Worm (Caenorhabditis elegans) whole organism, L1 larva: ENCODE data around the gene W03G11.2.

ENCODE experiments used
- F16B12.6 ChIP-seq: fragments of 150-350 bp; optimal IDR thresholded peaks from 2 replicates; lab custom pipeline; 2014; ENCODE audit warnings: missing biosample characterization, missing genetic modification characterization
- aha-1 ChIP-seq: fragments of 150-350 bp; optimal IDR thresholded peaks from 2 replicates; lab custom pipeline; 2014; ENCODE audit warnings: missing biosample characterization, missing genetic modification characterization
- aly-2 ChIP-seq: fragments of 150-350 bp; optimal IDR thresholded peaks from 2 replicates; lab custom pipeline; 2014; ENCODE audit warnings: missing biosample characterization, missing genetic modification characterization
- ama-1 ChIP-seq: fragments of 150-350 bp; optimal IDR thresholded peaks from 2 replicates; lab custom pipeline; 2014
- ceh-63 ChIP-seq: fragments of 200-800 bp; sonication (Bioruptor generic); optimal IDR thresholded peaks from 2 replicates; lab custom pipeline; 2018; ENCODE audit warnings: mild to moderate bottlenecking, missing genetic modification characterization, missing compliant biosample characterization
- ceh-8 ChIP-seq: fragments of 200-800 bp; sonication (Bioruptor generic); optimal IDR thresholded peaks from 2 replicates; lab custom pipeline; 2018; ENCODE audit warnings: mild to moderate bottlenecking, missing genetic modification characterization, moderate library complexity, missing compliant biosample characterization
- ceh-88 ChIP-seq: fragments of 200-800 bp; sonication (Bioruptor generic); IDR thresholded peaks from 2 replicates; pipeline ENCODE4 v1.3.6; 2022; ENCODE audit warnings: missing genetic modification characterization, missing compliant biosample characterization
- ces-1 ChIP-seq: fragments of 150-350 bp; optimal IDR thresholded peaks from 2 replicates; lab custom pipeline; 2014; ENCODE audit warnings: missing biosample characterization, missing genetic modification reagents, missing genetic modification characterization
- dsc-1 ChIP-seq: sonication (generic microtip); optimal IDR thresholded peaks from 2 replicates; lab custom pipeline; 2016; ENCODE audit warnings: mild to moderate bottlenecking, missing genetic modification characterization, missing compliant biosample characterization
- efl-3 ChIP-seq: fragments of 200-800 bp; sonication (Bioruptor generic); optimal IDR thresholded peaks from 2 replicates; lab custom pipeline; 2018; ENCODE audit warnings: mild to moderate bottlenecking, missing genetic modification characterization, missing compliant biosample characterization
- elt-3 ChIP-seq, 6 experiments: fragments of 150-350 bp in 1 of 6; sonication (generic microtip); optimal IDR thresholded peaks; 2 replicates each; lab custom pipeline; 2017 to 2018; ENCODE audit warnings: missing biosample characterization in 6 of 6, missing genetic modification characterization in 6 of 6, inconsistent platforms in 1 of 6
- fkh-10 ChIP-seq: sonication (generic microtip); optimal IDR thresholded peaks from 2 replicates; lab custom pipeline; 2017; ENCODE audit warnings: missing biosample characterization, missing genetic modification reagents, missing genetic modification characterization
- fkh-4 ChIP-seq: sonication (generic microtip); optimal IDR thresholded peaks from 2 replicates; lab custom pipeline; 2016; ENCODE audit warnings: missing compliant biosample characterization, missing genetic modification characterization, borderline replicate concordance
- fkh-8 ChIP-seq: sonication (generic microtip); optimal IDR thresholded peaks from 2 replicates; lab custom pipeline; 2016; ENCODE audit warnings: mild to moderate bottlenecking, missing genetic modification characterization, missing compliant biosample characterization
- fos-1 ChIP-seq: fragments of 150-350 bp; optimal IDR thresholded peaks from 2 replicates; lab custom pipeline; 2014; ENCODE audit warnings: missing biosample characterization, missing genetic modification characterization
- hpl-2 ChIP-seq: fragments of 150-350 bp; optimal IDR thresholded peaks from 2 replicates; lab custom pipeline; 2014; ENCODE audit warnings: missing biosample characterization, missing genetic modification reagents, missing genetic modification characterization
- isw-1 ChIP-seq: fragments of 200-800 bp; sonication (Bioruptor generic); IDR thresholded peaks from 2 replicates; pipeline ENCODE4 v1.3.6; 2022; ENCODE audit warnings: missing genetic modification characterization, missing compliant biosample characterization
- lin-14 ChIP-seq: fragments of 200-800 bp; sonication (Bioruptor generic); optimal IDR thresholded peaks from 2 replicates; lab custom pipeline; 2018; ENCODE audit warnings: mild to moderate bottlenecking, missing genetic modification characterization, moderate library complexity, missing compliant biosample characterization
- lin-15B ChIP-seq: fragments of 150-350 bp; sonication (generic microtip); optimal IDR thresholded peaks from 3 replicates; lab custom pipeline; 2014; ENCODE audit warnings: missing biosample characterization, missing genetic modification characterization
- lin-35 ChIP-seq, 2 experiments: fragments of 150-350 bp; optimal IDR thresholded peaks; 2 replicates each; lab custom pipeline; 2014; ENCODE audit warnings: missing biosample characterization in 2 of 2, missing genetic modification characterization in 2 of 2, missing genetic modification reagents in 2 of 2
- lin-39 ChIP-seq: fragments of 150-350 bp; optimal IDR thresholded peaks from 2 replicates; lab custom pipeline; 2014; ENCODE audit warnings: missing biosample characterization, missing genetic modification reagents, missing genetic modification characterization
- lsy-2 ChIP-seq, 2 experiments: fragments of 150-350 bp; optimal IDR thresholded peaks; 2 replicates each; lab custom pipeline; 2014; ENCODE audit warnings: missing biosample characterization in 2 of 2, missing genetic modification characterization in 2 of 2
- mef-2 ChIP-seq: fragments of 150-350 bp; optimal IDR thresholded peaks from 2 replicates; lab custom pipeline; 2014; ENCODE audit warnings: missing biosample characterization, missing genetic modification characterization
- mep-1 ChIP-seq: fragments of 150-350 bp; optimal IDR thresholded peaks from 2 replicates; lab custom pipeline; 2014; ENCODE audit warnings: missing biosample characterization, missing genetic modification characterization
- nhr-11 ChIP-seq: fragments of 150-350 bp; optimal IDR thresholded peaks from 2 replicates; lab custom pipeline; 2014; ENCODE audit warnings: missing biosample characterization, missing genetic modification characterization
- nhr-19 ChIP-seq: fragments of 200-800 bp; sonication (Bioruptor generic); conservative IDR thresholded peaks from 2 replicates; pipeline ENCODE4 v1.3.6; 2022; ENCODE audit warnings: missing genetic modification characterization, missing compliant biosample characterization
- nhr-20 ChIP-seq: sonication (generic microtip); optimal IDR thresholded peaks from 2 replicates; lab custom pipeline; 2016; ENCODE audit warnings: mild to moderate bottlenecking, missing genetic modification characterization, missing compliant biosample characterization
- nhr-237 ChIP-seq: fragments of 150-350 bp; optimal IDR thresholded peaks from 2 replicates; lab custom pipeline; 2014; ENCODE audit warnings: missing biosample characterization, missing genetic modification characterization
- nhr-28 ChIP-seq: fragments of 150-350 bp; optimal IDR thresholded peaks from 2 replicates; lab custom pipeline; 2014; ENCODE audit warnings: missing biosample characterization, missing genetic modification characterization
- nhr-71 ChIP-seq: sonication (generic microtip); optimal IDR thresholded peaks from 2 replicates; lab custom pipeline; 2016; ENCODE audit warnings: mild to moderate bottlenecking, missing genetic modification characterization, moderate library complexity, missing compliant biosample characterization
- nhr-76 ChIP-seq: sonication (generic microtip); optimal IDR thresholded peaks from 2 replicates; lab custom pipeline; 2017; ENCODE audit warnings: missing biosample characterization, missing genetic modification characterization
- nhr-85 ChIP-seq: sonication (generic microtip); peaks from one replicate; lab custom pipeline; 2016; ENCODE audit warnings: missing genetic modification characterization, inconsistent platforms, missing compliant biosample characterization
- pag-3 ChIP-seq: sonication (generic microtip); optimal IDR thresholded peaks from 2 replicates; lab custom pipeline; 2017; ENCODE audit warnings: missing genetic modification characterization, mild to moderate bottlenecking, missing compliant biosample characterization, antibody characterized with exemption, borderline replicate concordance; ENCODE audit not compliant: insufficient read depth
- pqm-1 ChIP-seq: sonication (generic microtip); optimal IDR thresholded peaks from 3 replicates; lab custom pipeline; 2017; ENCODE audit warnings: missing biosample characterization, missing genetic modification characterization
- skn-1 ChIP-seq: fragments of 150-350 bp; optimal IDR thresholded peaks from 2 replicates; lab custom pipeline; 2014; ENCODE audit warnings: missing biosample characterization, missing genetic modification characterization
- snpc-4 ChIP-seq: fragments of 150-350 bp; optimal IDR thresholded peaks from 2 replicates; lab custom pipeline; 2014; ENCODE audit warnings: missing biosample characterization, missing genetic modification characterization
- sptf-1 ChIP-seq: fragments of 150-350 bp; optimal IDR thresholded peaks from 2 replicates; lab custom pipeline; 2014; ENCODE audit warnings: missing biosample characterization, missing genetic modification characterization
- tbx-2 ChIP-seq: sonication (generic microtip); optimal IDR thresholded peaks from 2 replicates; lab custom pipeline; 2016; ENCODE audit warnings: missing genetic modification characterization, missing compliant biosample characterization
- unc-130 ChIP-seq: fragments of 150-350 bp; optimal IDR thresholded peaks from 2 replicates; lab custom pipeline; 2017; ENCODE audit warnings: missing biosample characterization, missing genetic modification characterization, inconsistent platforms
- unc-62 ChIP-seq: fragments of 150-350 bp; optimal IDR thresholded peaks from 2 replicates; lab custom pipeline; 2014; ENCODE audit warnings: missing biosample characterization, missing genetic modification reagents, missing genetic modification characterization
- unc-86 ChIP-seq: sonication (generic microtip); optimal IDR thresholded peaks from 2 replicates; lab custom pipeline; 2016; ENCODE audit warnings: missing genetic modification characterization, missing compliant biosample characterization
- unc-98 ChIP-seq: fragments of 200-800 bp; sonication (Bioruptor generic); IDR thresholded peaks from 2 replicates; pipeline ENCODE4 v1.3.6; 2022; ENCODE audit warnings: missing genetic modification characterization, missing compliant biosample characterization
- vab-15 ChIP-seq: sonication (generic microtip); optimal IDR thresholded peaks from 2 replicates; lab custom pipeline; 2017; ENCODE audit warnings: missing genotype, mild to moderate bottlenecking, missing genetic modification characterization, missing compliant biosample characterization
- xbp-1 ChIP-seq: sonication (generic microtip); optimal IDR thresholded peaks from 2 replicates; lab custom pipeline; 2016; ENCODE audit warnings: missing genetic modification characterization, missing compliant biosample characterization
- zag-1 ChIP-seq: fragments of 150-350 bp; optimal IDR thresholded peaks from 2 replicates; lab custom pipeline; 2014; ENCODE audit warnings: missing biosample characterization, missing genetic modification characterization
- ztf-11 ChIP-seq, 2 experiments: sonication (generic microtip); optimal IDR thresholded peaks; 2 replicates each; lab custom pipeline; 2016 to 2017; ENCODE audit warnings: missing genetic modification characterization in 2 of 2, missing biosample characterization in 1 of 2, missing compliant biosample characterization in 1 of 2
- ztf-4 ChIP-seq: fragments of 150-350 bp; optimal IDR thresholded peaks from 2 replicates; lab custom pipeline; 2014; ENCODE audit warnings: missing biosample characterization, missing genetic modification characterization

Gene W03G11.2

ce11 chrX:12093043-12093442 is 15.4 kb downstream of the W03G11.2 start, which contains the start of gene W03G11.4:
W03G11.4 (minus strand) TSS chrX:12093143.
- TF ChIP-seq lin-35 (GFP tag; optimal IDR thresholded peaks at IDR 0.05; lab: Kevin White, UChicago) (no peak), ces-1 (GFP tag; lab: Kevin White, UChicago) (no peak), nhr-237 (tag; lab: Kevin White, UChicago) (no peak), nhr-71 (tag; lab: Kevin White, UChicago) (no peak), nhr-85 (tag; lab: Kevin White, UChicago) (peak; percentile 22), lin-39 (tag; lab: Kevin White, UChicago) (no peak)

- TF ChIP-seq sptf-1 (tag; lab: Kevin White, UChicago) (no peak), ztf-11 (tag; optimal IDR thresholded peaks at IDR 0.05; lab: Kevin White, UChicago) (peak in 1 of 2 experiments; percentile 46)
Observed at ce11 chrX:12092621-12093020, 15.8 kb downstream of the W03G11.2 start.

DNA sequence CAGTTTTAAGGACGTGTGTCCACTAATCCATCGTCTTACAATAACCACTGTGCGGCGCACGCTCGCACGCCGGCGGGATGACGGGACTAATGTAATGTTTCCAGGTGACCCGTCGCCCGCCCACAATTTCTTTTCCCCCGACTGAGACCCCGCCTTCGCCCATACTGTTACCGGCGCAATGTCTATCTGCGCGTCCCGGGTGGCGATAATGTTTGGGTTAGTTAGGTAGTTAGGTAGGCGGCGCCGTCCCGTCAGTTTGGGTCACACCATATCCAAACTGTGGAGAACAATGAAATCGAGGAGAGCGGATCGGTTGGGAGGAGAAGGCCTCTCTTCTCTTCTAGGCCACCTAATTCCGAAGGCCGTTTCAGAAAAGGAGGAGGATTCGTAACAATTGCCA is 22.1 kb downstream of the W03G11.2 start:
- TF ChIP-seq mep-1 (tag; lab: Kevin White, UChicago) = no peak
- peak; percentile 14 for TF ChIP-seq dsc-1 (tag; lab: Kevin White, UChicago)
- no peak for TF ChIP-seq unc-130 (tag; lab: Kevin White, UChicago)
- TF ChIP-seq ceh-88 (GFP tag; lab: Robert Waterston, UW) = no peak
- TF ChIP-seq ztf-11 (tag; optimal IDR thresholded peaks at IDR 0.05; lab: Kevin White, UChicago) = peak in 1 of 2 experiments; percentile 5

- TF ChIP-seq nhr-28 (tag; lab: Kevin White, UChicago) (no peak), lin-15B (tag; lab: Kevin White, UChicago) (no peak), fos-1 (tag; lab: Kevin White, UChicago) (no peak), lsy-2 (tag; optimal IDR thresholded peaks at IDR 0.05; lab: Kevin White, UChicago) (no peak), sptf-1 (tag; lab: Kevin White, UChicago) (no peak), pag-3 (tag; lab: Kevin White, UChicago) (no peak), skn-1 (no peak), ceh-8 (GFP tag; lab: Kevin White, UChicago) (no peak), nhr-20 (tag; lab: Kevin White, UChicago) (no peak), mef-2 (no peak), efl-3 (GFP tag; lab: Kevin White, UChicago) (no peak), dsc-1 (tag; lab: Kevin White, UChicago) (peak; percentile 25), nhr-71 (tag; lab: Kevin White, UChicago) (no peak), hpl-2 (no peak), unc-62 (GFP tag; lab: Kevin White, UChicago) (no peak), snpc-4 (tag; lab: Kevin White, UChicago) (no peak), nhr-76 (tag; lab: Kevin White, UChicago) (no peak), fkh-8 (tag; lab: Kevin White, UChicago) (peak; percentile 66), unc-86 (peak; percentile 13), lin-39 (tag; lab: Kevin White, UChicago) (no peak), isw-1 (GFP tag; lab: Robert Waterston, UW) (no peak), tbx-2 (tag; lab: Kevin White, UChicago) (no peak), aly-2 (tag; lab: Kevin White, UChicago) (no peak), elt-3 (tag; optimal IDR thresholded peaks at IDR 0.05; lab: Kevin White, UChicago) (no peak), ama-1 (lab: Kevin White, UChicago) (no peak), ceh-63 (GFP tag; lab: Kevin White, UChicago) (peak; percentile 17), lin-14 (peak; percentile 62), zag-1 (tag; lab: Kevin White, UChicago) (no peak), vab-15 (tag; lab: Kevin White, UChicago) (no peak), aha-1 (tag; lab: Kevin White, UChicago) (no peak), fkh-4 (tag; lab: Kevin White, UChicago) (no peak), pqm-1 (tag; lab: Kevin White, UChicago) (no peak), ztf-4 (tag; lab: Kevin White, UChicago) (no peak), ces-1 (GFP tag; lab: Kevin White, UChicago) (peak; percentile 79), nhr-237 (tag; lab: Kevin White, UChicago) (no peak), nhr-11 (tag; lab: Kevin White, UChicago) (no peak), mep-1 (tag; lab: Kevin White, UChicago) (no peak), fkh-10 (GFP tag; lab: Kevin White, UChicago) (peak; percentile 60), F16B12.6 (tag; lab: Kevin White, UChicago) (no peak), nhr-19 (GFP tag; lab: Robert Waterston, UW) (no peak), unc-98 (no peak), xbp-1 (tag; lab: Kevin White, UChicago) (no peak)
Observed at ce11 chrX:12082813-12083212, 25.6 kb downstream of the W03G11.2 start.
